Fruit fly (Drosophila melanogaster): ENCODE data around the gene REPTOR-BP.

REPTOR-BP gene

DNA sequence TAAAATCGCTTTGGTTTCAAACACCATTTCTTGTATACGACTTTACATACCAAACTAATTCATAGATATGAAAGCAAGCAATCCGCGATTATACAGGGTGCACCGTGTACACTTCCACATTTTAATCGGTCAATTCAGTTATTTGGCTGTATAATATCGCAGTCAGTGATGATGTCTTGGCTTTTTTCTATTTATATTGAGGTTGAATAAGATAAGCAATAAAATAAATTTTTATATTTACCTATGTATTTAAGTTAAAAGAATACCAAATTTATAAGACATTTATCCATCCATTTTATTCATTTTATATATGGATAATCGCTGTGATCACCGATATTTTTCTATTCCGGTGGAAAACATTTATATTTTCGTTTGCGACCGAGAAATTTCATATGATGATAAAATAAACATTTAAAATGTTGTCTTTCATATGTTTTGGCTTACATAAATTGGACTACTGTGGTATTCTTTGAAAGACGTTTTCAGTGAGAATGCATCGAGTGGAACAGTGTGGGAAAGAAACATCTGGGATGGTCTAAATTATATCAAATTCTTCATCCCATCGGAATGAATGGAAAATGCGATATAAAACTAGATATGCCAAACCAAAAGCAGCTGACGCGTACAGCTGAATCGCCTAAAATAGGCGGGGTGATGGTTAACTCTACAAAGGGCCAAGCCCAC lies 37.1 kb upstream of the REPTOR-BP start, which contains the start of gene CG5708 (continued):
- TF ChIP-seq CG16779 (tag; optimal IDR thresholded peaks at IDR 0.05) (no peak), topi (GFP tag; optimal IDR thresholded peaks at IDR 0.05) (peak; percentile 2), pdm3 (GFP tag; optimal IDR thresholded peaks at IDR 0.05) (no peak), CG31627 (GFP tag; optimal IDR thresholded peaks at IDR 0.05) (no peak), CG7368 (GFP tag; optimal IDR thresholded peaks at IDR 0.05) (no peak), Blimp-1 (GFP tag; optimal IDR thresholded peaks at IDR 0.05) (no peak), CG11294 (GFP tag; IDR thresholded peaks at IDR 0.05) (no peak), CG3032 (tag; optimal IDR thresholded peaks at IDR 0.05) (peak; percentile 31), CG3919 (GFP tag; optimal IDR thresholded peaks at IDR 0.05) (no peak), CG6163 (GFP tag; IDR thresholded peaks at IDR 0.05) (no peak), CG1621 (tag; optimal IDR thresholded peaks at IDR 0.05) (no peak), salr (GFP tag; optimal IDR thresholded peaks at IDR 0.05) (no peak)

DNA sequence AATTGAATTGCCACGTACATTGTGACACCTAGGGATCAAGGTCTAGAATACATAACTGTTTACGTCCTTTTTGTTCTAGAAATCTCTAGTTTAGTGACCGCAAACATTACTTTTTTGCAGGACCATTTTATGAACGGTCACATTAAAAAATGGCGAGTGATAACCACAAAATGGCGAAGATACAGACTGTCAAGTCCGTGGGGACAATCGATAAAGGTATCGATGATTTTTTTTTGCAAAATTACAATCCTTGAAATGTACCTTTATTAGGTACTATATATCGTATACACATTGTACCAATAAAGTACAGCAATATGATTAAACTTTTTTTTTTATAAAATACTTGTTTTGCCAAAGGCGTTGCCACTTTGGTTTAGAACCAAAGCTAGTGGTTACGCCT lies 33.5 kb upstream of the REPTOR-BP start:
- no peak for TF ChIP-seq svp (GFP tag)
- peak; percentile 40 for TF ChIP-seq Eip78C (GFP tag)
- TF ChIP-seq Sox102F (GFP tag; optimal IDR thresholded peaks at IDR 0.05): no peak
- no peak for TF ChIP-seq CG31627 (GFP tag; optimal IDR thresholded peaks at IDR 0.05)
- TF ChIP-seq Sox15 (GFP tag; optimal IDR thresholded peaks at IDR 0.05): no peak
- peak; percentile 9 for TF ChIP-seq achi (GFP tag; optimal IDR thresholded peaks at IDR 0.05)
- no peak for TF ChIP-seq net (GFP tag; optimal IDR thresholded peaks at IDR 0.05)
- no peak for TF ChIP-seq CG7368 (GFP tag; optimal IDR thresholded peaks at IDR 0.05)
- no peak for TF ChIP-seq Lpt (GFP tag; optimal IDR thresholded peaks at IDR 0.05)

DNA sequence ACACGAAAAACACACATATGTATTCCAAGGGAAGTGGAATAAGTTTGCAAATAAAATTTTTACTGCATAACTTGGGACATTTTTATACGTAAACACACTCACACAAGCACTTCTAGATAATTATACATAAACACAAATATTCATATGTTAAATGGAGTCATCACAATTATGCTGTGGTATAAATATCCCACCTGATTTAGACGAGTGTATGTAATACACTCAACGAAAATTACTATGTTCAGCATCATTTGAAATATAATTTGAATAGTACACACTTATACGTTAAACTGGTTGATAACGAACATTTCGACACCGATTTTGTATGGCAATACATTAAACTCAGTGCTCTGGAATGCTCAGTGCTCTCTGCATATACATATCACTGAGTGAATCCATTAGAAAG lies 32.8 kb upstream of the REPTOR-BP start:
- TF ChIP-seq Eip93F (GFP tag; optimal IDR thresholded peaks at IDR 0.05): no peak
- TF ChIP-seq CG6808 (GFP tag; optimal IDR thresholded peaks at IDR 0.05): peak; percentile 14
- peak; percentile 61 for TF ChIP-seq Sox14 (GFP tag; optimal IDR thresholded peaks at IDR 0.05)
- peak; percentile 32 for TF ChIP-seq CG31627 (GFP tag; optimal IDR thresholded peaks at IDR 0.05)
- peak; percentile 24 for TF ChIP-seq dac (GFP tag; optimal IDR thresholded peaks at IDR 0.05)
- TF ChIP-seq Sox102F (GFP tag; optimal IDR thresholded peaks at IDR 0.05): peak; percentile 45
- TF ChIP-seq ss (GFP tag; optimal IDR thresholded peaks at IDR 0.05): peak in 1 of 2 experiments; percentile 27
- TF ChIP-seq vri (GFP tag; optimal IDR thresholded peaks at IDR 0.05): peak; percentile 4
- peak; percentile 52 for TF ChIP-seq CG10631 (GFP tag; optimal IDR thresholded peaks at IDR 0.05)
- no peak for TF ChIP-seq CG16779 (tag; optimal IDR thresholded peaks at IDR 0.05)
- TF ChIP-seq Lpt (GFP tag; optimal IDR thresholded peaks at IDR 0.05): peak; percentile 31
- TF ChIP-seq CG4318 (GFP tag; optimal IDR thresholded peaks at IDR 0.05): no peak
- TF ChIP-seq cyc (GFP tag; optimal IDR thresholded peaks at IDR 0.05): peak; percentile 0
- TF ChIP-seq CG8632 (GFP tag; optimal IDR thresholded peaks at IDR 0.05): peak; percentile 29
- TF ChIP-seq Met (GFP tag; optimal IDR thresholded peaks at IDR 0.05): peak; percentile 54
- TF ChIP-seq esn (GFP tag; optimal IDR thresholded peaks at IDR 0.05): peak; percentile 55
- TF ChIP-seq topi (GFP tag; optimal IDR thresholded peaks at IDR 0.05): peak; percentile 61
- no peak for TF ChIP-seq CG11902 (GFP tag; optimal IDR thresholded peaks at IDR 0.05)
- peak; percentile 57 for TF ChIP-seq OdsH (GFP tag; optimal IDR thresholded peaks at IDR 0.05)
- peak; percentile 43 for TF ChIP-seq acj6 (GFP tag; optimal IDR thresholded peaks at IDR 0.05)
- no peak for TF ChIP-seq Smox (GFP tag; optimal IDR thresholded peaks at IDR 0.05)
- TF ChIP-seq net (GFP tag; optimal IDR thresholded peaks at IDR 0.05): no peak
- peak; percentile 36 for TF ChIP-seq CG34406 (GFP tag; optimal IDR thresholded peaks at IDR 0.05)
- peak; percentile 2 for TF ChIP-seq Sox15 (GFP tag; optimal IDR thresholded peaks at IDR 0.05)
- TF ChIP-seq Gug (GFP tag; IDR thresholded peaks at IDR 0.05): no peak
- TF ChIP-seq CG15336 (GFP tag; IDR thresholded peaks at IDR 0.05): peak; percentile 49; the same call in 1 of the 2 replicates
- peak; percentile 84 for TF ChIP-seq Eip78C (GFP tag)
- TF ChIP-seq dsx (GFP tag; optimal IDR thresholded peaks at IDR 0.05; ENCODE audit: poor library complexity, severe bottlenecking): peak; percentile 17
- peak; percentile 38 for TF ChIP-seq CG3032 (tag; optimal IDR thresholded peaks at IDR 0.05)
- no peak for TF ChIP-seq CG7368 (GFP tag; optimal IDR thresholded peaks at IDR 0.05)
- TF ChIP-seq fkh (GFP tag; optimal IDR thresholded peaks at IDR 0.05): peak; percentile 5
- TF ChIP-seq Ets96B (tag; optimal IDR thresholded peaks at IDR 0.05): peak; percentile 11
- TF ChIP-seq achi (GFP tag; optimal IDR thresholded peaks at IDR 0.05): peak; percentile 42
- peak; percentile 51 for TF ChIP-seq CG10669 (GFP tag; optimal IDR thresholded peaks at IDR 0.05)
- TF ChIP-seq Eip75B (GFP tag; optimal IDR thresholded peaks at IDR 0.05): peak; percentile 58
- TF ChIP-seq CG8119 (GFP tag; IDR thresholded peaks at IDR 0.05): peak; percentile 51; the same call in 2 of the 3 replicates
- peak; percentile 4 for TF ChIP-seq CG8319 (GFP tag; optimal IDR thresholded peaks at IDR 0.05)
- TF ChIP-seq CG6792 (GFP tag; optimal IDR thresholded peaks at IDR 0.05): peak; percentile 32
